Worm (Caenorhabditis elegans): ENCODE measurements around the gene kcnl-1.

kcnl-1 gene

DNA sequence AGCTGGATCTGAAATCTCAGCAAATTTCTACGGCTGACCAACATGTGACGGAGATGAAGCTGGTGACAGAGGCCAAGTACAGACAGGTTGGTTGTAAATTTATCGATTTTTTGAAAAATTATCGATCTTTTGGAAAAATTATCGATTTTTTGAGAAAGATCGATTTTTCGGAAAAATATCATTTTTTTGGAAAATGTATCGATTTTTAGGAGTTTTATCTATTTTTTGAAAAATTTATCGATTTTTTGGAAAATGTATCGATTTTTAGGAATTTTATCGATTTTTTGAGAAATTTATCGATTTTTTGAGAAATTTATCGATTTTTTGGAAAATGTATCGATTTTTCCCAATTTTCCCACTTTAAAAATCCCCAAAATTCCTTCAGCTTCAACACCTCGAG, 64.8 kb downstream of the kcnl-1 start:
- TF ChIP-seq xnd-1 (tag; optimal IDR thresholded peaks at IDR 0.05) (no peak), nhr-120 (GFP tag; IDR thresholded peaks at IDR 0.05) (no peak), lag-1 (GFP tag; IDR thresholded peaks at IDR 0.05) (no peak)

DNA sequence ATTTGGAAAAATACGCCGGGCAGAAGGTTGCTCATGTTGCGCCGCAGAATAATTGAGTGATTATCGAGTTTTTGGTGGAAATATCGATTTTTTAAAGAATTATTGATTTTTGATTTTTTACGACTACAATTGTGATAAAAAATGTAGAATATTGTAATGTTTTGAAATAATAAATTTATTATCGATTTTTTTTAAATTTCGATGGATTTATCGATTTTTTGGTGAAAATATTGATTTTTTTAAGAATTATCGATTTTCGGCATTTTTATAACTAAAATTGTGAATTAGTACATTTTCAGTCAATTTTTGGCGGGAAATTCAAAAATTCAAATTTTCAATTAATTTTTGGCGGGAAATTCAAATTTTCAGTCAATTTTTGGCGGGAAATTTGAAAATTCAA, 65.4 kb downstream of the kcnl-1 start:
- TF ChIP-seq ceh-40 (GFP tag; IDR thresholded peaks at IDR 0.05): no peak
- no peak for TF ChIP-seq snpc-1.3 (tag; optimal IDR thresholded peaks at IDR 0.05; ENCODE audit: insufficient read depth)
- TF ChIP-seq snpc-3.4 (tag; optimal IDR thresholded peaks at IDR 0.05): no peak
- no peak for TF ChIP-seq zim-3 (tag; optimal IDR thresholded peaks at IDR 0.05)
- no peak for TF ChIP-seq ekl-4 (GFP tag; IDR thresholded peaks at IDR 0.05)
- TF ChIP-seq ets-4 (GFP tag; optimal IDR thresholded peaks at IDR 0.05): no peak
- no peak for TF ChIP-seq ceh-91 (GFP tag; IDR thresholded peaks at IDR 0.05)
- TF ChIP-seq F52B5.7 (tag; optimal IDR thresholded peaks at IDR 0.05): no peak
- TF ChIP-seq sptf-2 (GFP tag; optimal IDR thresholded peaks at IDR 0.05): no peak
- no peak for TF ChIP-seq cebp-2 (GFP tag; IDR thresholded peaks at IDR 0.05)
- TF ChIP-seq ztf-6 (GFP tag; IDR thresholded peaks at IDR 0.05): no peak
- no peak for TF ChIP-seq ceh-58 (GFP tag; IDR thresholded peaks at IDR 0.05)

DNA sequence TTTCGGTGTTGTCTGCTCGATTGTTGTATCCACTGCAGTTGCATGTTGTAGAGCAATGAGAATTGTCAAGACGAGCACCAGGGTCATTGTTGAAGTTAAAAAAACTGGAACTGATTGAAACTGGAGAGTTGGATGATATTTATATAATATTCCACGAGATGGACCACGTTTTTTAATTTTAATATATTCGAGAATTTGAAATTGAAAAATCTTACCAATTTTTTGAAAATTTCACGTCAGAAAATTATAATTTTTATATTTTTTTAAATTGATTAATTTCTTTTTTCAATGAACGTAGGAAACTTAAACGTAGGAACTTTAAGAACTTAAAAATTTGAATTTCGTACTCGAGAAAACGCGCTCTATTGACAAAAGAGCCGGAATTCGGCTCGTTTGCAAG, 67.4 kb downstream of the kcnl-1 start, which contains the start of gene Y43F8C.5:
Gene Y43F8C.5, minus strand, starts transcription at position 101 of the 400 bp plus-strand sequence.
- TF ChIP-seq ztf-18 (tag; optimal IDR thresholded peaks at IDR 0.05) (no peak), efl-1 (GFP tag; optimal IDR thresholded peaks at IDR 0.05) (no peak), Y56A3A.18 (GFP tag; IDR thresholded peaks at IDR 0.05) (no peak), aptf-3 (GFP tag; IDR thresholded peaks at IDR 0.05) (no peak), ztf-28 (GFP tag; IDR thresholded peaks at IDR 0.05) (no peak), akir-1 (GFP tag; optimal IDR thresholded peaks at IDR 0.05) (no peak), cebp-2 (GFP tag; IDR thresholded peaks at IDR 0.05) (0 out of 2 replicates have a peak, but pooled peaks have one; percentile 33)

DNA sequence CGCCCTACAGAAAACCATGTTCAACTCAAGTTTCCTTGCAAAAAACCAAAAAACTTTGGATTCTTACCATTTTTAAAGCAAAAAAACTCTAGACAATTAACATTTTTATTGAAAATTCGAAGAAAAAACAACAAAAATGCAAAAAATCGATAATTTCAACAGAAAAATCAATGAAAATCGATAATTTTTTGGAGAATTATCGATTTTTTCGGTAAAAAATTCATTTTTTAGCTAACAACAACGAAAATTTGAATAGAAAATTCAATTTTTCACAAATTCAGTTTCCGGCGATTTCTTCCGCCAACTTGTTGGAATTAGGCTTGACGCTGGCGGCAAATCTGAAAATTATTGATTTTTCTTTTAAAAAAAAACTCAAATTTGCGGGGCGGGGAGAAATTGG, 67.8 kb downstream of the kcnl-1 start:
- TF ChIP-seq bed-1 (GFP tag; IDR thresholded peaks at IDR 0.05) (0 out of 2 replicates have a peak, but pooled peaks have one; percentile 39), egl-44 (GFP tag; IDR thresholded peaks at IDR 0.05) (no peak)

DNA sequence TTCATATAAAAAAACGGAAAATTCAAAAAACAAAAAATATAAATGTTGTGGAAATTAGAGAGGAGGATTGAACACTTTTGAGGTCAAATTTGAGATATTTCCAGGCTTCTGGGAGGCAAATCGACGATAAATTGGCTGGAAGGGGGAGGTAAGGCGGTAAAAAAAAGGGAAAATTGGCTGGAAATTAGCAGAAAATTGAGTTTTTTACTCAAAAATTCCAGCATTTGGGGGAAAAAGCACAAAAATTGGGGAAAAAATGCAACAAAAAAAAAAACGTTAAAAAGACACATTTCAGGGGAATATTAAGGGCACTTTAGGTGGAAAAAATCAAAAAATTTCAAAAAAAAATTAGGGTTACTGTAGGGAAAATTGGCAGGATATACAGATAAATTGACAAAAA, 69.0 kb downstream of the kcnl-1 start:
- TF ChIP-seq atf-7 (tag; optimal IDR thresholded peaks at IDR 0.05) (no peak), mel-28 (tag; optimal IDR thresholded peaks at IDR 0.05; ENCODE audit: borderline replicate concordance) (no peak), tbx-9 (tag; optimal IDR thresholded peaks at IDR 0.05; ENCODE audit: borderline replicate concordance) (no peak), repo-1 (tag; optimal IDR thresholded peaks at IDR 0.05) (no peak), attf-5 (GFP tag; optimal IDR thresholded peaks at IDR 0.05) (no peak), F33H1.4 (GFP tag; IDR thresholded peaks at IDR 0.05) (no peak), nhr-80 (tag; optimal IDR thresholded peaks at IDR 0.05) (no peak), fkh-3 (tag; optimal IDR thresholded peaks at IDR 0.05) (no peak), let-526 (GFP tag; IDR thresholded peaks at IDR 0.05) (no peak), snpc-1.1 (tag; optimal IDR thresholded peaks at IDR 0.05; ENCODE audit: insufficient read depth) (no peak), B0035.1 (tag; optimal IDR thresholded peaks at IDR 0.05) (no peak)
